Worm (Caenorhabditis elegans) whole organism, midembryonic: Measurements from ENCODE around the gene nop-1.

Experiments
- T22C8.4 ChIP-seq: fragments of 200-800 bp; sonication (Bioruptor generic); IDR thresholded peaks from 2 replicates; pipeline ENCODE4 v1.3.6; 2022; ENCODE audit warnings: missing genetic modification characterization, missing compliant biosample characterization
- cog-1 ChIP-seq: sonication (generic microtip); optimal IDR thresholded peaks from 2 replicates; lab custom pipeline; 2016; ENCODE audit warnings: missing genetic modification characterization, missing compliant biosample characterization
- flt-1 ChIP-seq: fragments of 200-800 bp; sonication (Bioruptor generic); IDR thresholded peaks from 2 replicates; pipeline ENCODE4 v1.3.6; 2022; ENCODE audit warnings: missing genetic modification characterization, missing compliant biosample characterization
- klf-2 ChIP-seq: fragments of 200-800 bp; sonication (Bioruptor generic); conservative IDR thresholded peaks from 2 replicates; pipeline ENCODE4 v1.3.6; 2022; ENCODE audit warnings: missing genetic modification reagents, missing genetic modification characterization, missing compliant biosample characterization
- med-1 ChIP-seq: sonication (generic microtip); optimal IDR thresholded peaks from 2 replicates; lab custom pipeline; 2017; ENCODE audit warnings: missing genetic modification characterization, mild to moderate bottlenecking, missing compliant biosample characterization, antibody characterized with exemption, missing genetic modification reagents; ENCODE audit not compliant: insufficient read depth
- ref-1 ChIP-seq: fragments of 200-800 bp; sonication (Bioruptor generic); conservative IDR thresholded peaks from 2 replicates; pipeline ENCODE4 v1.3.6; 2022; ENCODE audit warnings: missing genetic modification reagents, missing genetic modification characterization, missing compliant biosample characterization
- tab-1 ChIP-seq: fragments of 200-800 bp; sonication (Bioruptor generic); IDR thresholded peaks from 2 replicates; pipeline ENCODE4 v1.3.6; 2022; ENCODE audit warnings: missing genetic modification characterization, missing compliant biosample characterization
- ztf-23 ChIP-seq: fragments of 200-800 bp; sonication (Bioruptor generic); IDR thresholded peaks from 2 replicates; pipeline ENCODE4 v1.3.6; 2022; ENCODE audit warnings: missing genetic modification reagents, missing genetic modification characterization, missing compliant biosample characterization
- ztf-29 ChIP-seq: fragments of 200-800 bp; sonication (Bioruptor generic); IDR thresholded peaks from 2 replicates; pipeline ENCODE4 v1.3.6; 2022; ENCODE audit warnings: missing genetic modification reagents, missing genetic modification characterization, missing compliant biosample characterization

Gene nop-1

DNA sequence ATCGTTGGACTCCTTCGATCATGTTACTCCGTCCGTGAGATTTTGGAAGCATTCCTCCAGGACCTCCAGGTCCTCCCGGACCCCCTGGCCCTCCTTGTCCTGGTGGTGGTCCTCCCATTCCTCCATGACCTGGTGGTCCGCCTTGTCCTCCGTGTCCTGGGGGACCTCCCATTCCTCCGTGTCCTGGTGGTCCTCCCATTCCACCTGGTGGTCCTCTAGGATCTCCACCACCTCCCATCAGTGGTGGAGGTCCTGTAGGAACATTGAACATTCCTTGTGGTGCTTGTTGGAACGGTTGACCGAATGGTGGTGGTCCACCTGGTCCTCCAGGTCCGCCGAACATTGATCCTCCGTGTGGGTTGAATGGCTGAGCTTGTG is 4.6 kb upstream of the nop-1 start:
- TF ChIP-seq T22C8.4 (GFP tag; lab: Robert Waterston, UW) (no peak), med-1 (GFP tag; lab: Kevin White, UChicago) (no peak), tab-1 (0 out of 2 replicates have a peak, but pooled peaks have one; percentile 56)

DNA sequence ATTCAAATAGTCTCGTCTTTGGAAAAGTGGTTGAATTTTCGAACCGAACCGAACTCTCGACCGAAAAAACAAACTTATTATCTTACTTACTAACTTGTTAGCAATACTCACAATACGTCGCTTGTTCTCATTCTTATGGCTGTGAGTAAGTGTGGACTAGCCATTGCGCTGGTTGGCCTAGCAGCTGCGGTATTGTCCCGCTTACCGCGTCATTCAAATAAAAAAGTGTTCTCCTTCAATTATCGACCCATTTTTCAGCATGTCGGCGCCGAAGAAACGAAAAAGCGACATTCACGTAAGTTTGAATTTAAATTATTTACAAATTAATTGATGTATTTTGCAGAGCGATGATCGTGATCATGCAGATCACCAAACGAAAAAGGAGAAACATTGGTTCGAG is 527 bp downstream of the nop-1 start:
- no peak for TF ChIP-seq tab-1
- no peak for TF ChIP-seq ref-1
- TF ChIP-seq med-1 (GFP tag; lab: Kevin White, UChicago), result no peak
- TF ChIP-seq ztf-29 (GFP tag; lab: Robert Waterston, UW), result no peak
- TF ChIP-seq klf-2, result no peak
- no peak for TF ChIP-seq flt-1
- no peak for TF ChIP-seq ztf-23
- TF ChIP-seq cog-1 (tag; lab: Kevin White, UChicago), result no peak
- no peak for TF ChIP-seq T22C8.4 (GFP tag; lab: Robert Waterston, UW)

DNA sequence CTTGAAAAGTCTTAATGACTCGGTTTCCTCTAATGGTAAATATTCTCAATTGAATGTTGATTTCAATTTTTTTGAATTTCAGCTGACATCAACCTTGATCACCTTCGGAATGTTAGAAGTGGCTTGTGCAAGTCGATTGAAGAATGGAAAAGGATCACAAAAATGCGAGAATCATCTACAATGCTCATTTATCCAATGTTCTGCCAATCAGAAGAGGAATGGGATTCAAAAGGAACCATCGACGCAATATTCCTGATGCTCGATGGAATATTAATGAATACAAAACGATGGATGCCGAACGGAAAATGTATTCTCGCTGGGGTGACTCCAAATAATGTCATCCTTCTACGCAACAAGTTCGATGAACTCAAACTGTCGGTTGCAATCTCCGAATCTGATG is 3.0 kb downstream of the nop-1 start:
- TF ChIP-seq med-1 (GFP tag; lab: Kevin White, UChicago) (no peak), tab-1 (no peak), ztf-29 (GFP tag; lab: Robert Waterston, UW) (no peak), cog-1 (tag; lab: Kevin White, UChicago) (no peak), klf-2 (no peak), T22C8.4 (GFP tag; lab: Robert Waterston, UW) (no peak), ztf-23 (no peak), flt-1 (no peak), ref-1 (no peak)

DNA sequence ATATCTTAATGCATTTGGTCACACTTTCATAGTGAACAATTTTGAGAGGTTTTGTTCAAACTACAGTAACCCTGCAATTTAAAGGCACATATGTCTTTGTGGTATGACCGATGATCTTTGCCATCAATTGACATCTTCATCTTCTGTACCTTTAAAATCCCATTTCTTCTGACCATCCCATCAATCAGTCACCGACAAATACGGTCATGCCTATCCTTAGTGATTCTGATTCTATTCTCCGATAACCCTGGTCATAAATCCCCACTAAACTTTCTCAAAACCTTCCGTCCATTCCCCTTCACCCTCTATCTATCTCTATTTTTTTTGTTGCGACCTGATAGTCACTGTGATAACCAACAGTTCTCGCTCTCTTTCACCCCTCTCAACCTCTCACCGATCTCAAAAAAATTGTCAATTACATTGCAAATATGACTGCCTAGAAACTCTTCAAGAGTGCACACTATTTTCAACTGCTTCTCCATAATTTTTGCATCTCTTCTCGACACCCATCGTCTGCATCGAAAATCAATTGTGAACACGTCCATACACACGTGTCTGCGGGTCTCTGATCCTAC is 5.6 kb downstream of the nop-1 start:
- TF ChIP-seq ztf-23 (no peak), med-1 (GFP tag; lab: Kevin White, UChicago) (no peak), ztf-29 (GFP tag; lab: Robert Waterston, UW) (no peak), ref-1 (no peak), cog-1 (tag; lab: Kevin White, UChicago) (no peak), klf-2 (no peak), tab-1 (no peak), flt-1 (no peak), T22C8.4 (GFP tag; lab: Robert Waterston, UW) (no peak)

DNA sequence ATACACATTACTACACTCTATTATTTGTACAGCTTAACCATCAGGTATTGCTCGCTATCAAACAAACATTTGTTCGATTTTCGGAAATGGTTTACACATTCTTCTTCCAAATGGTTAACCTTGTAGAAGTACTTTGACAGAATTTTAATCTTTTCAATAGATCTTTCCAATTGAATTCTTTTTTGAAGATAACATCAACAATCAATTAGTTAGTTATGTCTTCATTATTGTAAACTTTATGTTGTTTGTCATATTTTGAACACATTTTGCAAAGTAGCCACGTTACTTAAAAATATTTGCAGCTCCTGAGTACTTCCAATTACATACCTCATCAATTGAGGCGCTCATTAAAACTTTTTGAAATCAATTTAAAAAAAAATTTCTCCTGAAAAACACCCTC is 6.8 kb downstream of the nop-1 start:
- TF ChIP-seq med-1 (GFP tag; lab: Kevin White, UChicago) (no peak), klf-2 (no peak), ref-1 (no peak), flt-1 (no peak), ztf-23 (no peak), T22C8.4 (GFP tag; lab: Robert Waterston, UW) (no peak), cog-1 (tag; lab: Kevin White, UChicago) (no peak), ztf-29 (GFP tag; lab: Robert Waterston, UW) (no peak), tab-1 (no peak)

DNA sequence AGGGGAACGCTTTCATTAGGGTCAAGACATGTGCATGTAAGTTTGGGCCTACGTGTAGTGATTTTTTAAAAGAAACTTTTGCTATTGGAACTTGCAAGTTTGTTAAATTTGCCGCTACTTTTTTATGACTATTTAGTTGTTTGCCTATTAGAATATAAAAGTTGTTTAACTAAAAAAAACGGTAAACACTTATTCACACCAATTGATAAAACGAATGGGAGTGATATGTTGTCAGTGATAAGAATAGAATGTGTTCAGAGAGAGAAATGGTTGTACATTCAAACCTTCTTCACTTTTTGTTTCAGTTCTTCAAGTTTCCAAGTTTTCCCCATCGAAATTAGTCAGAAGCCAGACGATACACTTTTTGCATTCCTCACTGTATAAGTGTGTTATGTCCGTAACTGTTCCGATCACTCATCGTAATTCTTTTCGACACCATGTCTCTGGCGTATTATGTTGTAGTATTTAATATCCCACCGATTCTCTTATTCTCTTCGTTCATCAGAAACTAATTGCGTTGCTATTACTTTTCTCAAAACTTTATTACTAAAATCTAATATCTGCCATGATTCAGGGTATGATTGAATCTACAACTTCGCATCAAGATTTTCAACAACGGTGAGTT is 7.4 kb downstream of the nop-1 start, which contains the start of gene dct-6:
TSS of gene dct-6 (plus strand) at position 575 of the 625 bp plus-strand sequence.
- no peak for TF ChIP-seq ztf-23
- TF ChIP-seq tab-1, result no peak
- no peak for TF ChIP-seq klf-2
- no peak for TF ChIP-seq cog-1 (tag; lab: Kevin White, UChicago)
- no peak for TF ChIP-seq ztf-29 (GFP tag; lab: Robert Waterston, UW)
- TF ChIP-seq T22C8.4 (GFP tag; lab: Robert Waterston, UW), result no peak

DNA sequence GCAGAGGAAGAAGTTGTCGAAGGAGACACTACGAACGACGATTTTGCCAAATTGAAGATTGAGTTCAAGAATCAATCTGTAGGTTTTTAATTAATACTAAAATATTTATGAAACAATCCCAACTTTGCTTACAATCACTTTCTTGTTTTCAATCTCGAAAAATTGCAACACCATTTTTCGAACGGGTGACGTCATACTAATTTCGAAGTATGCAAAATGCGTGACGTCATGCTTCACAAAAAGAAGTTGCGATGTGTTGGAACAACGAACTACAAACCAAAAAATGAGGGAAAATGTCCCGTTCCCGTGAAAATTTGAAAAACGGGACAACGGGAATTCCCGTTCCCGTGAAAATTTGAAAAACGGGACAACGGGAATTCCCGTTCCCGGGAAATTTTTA is 9.1 kb downstream of the nop-1 start:
- TF ChIP-seq ref-1, result no peak
- TF ChIP-seq flt-1, result no peak
- TF ChIP-seq klf-2, result no peak
- TF ChIP-seq cog-1 (tag; lab: Kevin White, UChicago), result no peak
- TF ChIP-seq tab-1, result no peak
- TF ChIP-seq ztf-23, result no peak
- TF ChIP-seq ztf-29 (GFP tag; lab: Robert Waterston, UW), result no peak
- TF ChIP-seq med-1 (GFP tag; lab: Kevin White, UChicago), result no peak
- TF ChIP-seq T22C8.4 (GFP tag; lab: Robert Waterston, UW), result no peak

DNA sequence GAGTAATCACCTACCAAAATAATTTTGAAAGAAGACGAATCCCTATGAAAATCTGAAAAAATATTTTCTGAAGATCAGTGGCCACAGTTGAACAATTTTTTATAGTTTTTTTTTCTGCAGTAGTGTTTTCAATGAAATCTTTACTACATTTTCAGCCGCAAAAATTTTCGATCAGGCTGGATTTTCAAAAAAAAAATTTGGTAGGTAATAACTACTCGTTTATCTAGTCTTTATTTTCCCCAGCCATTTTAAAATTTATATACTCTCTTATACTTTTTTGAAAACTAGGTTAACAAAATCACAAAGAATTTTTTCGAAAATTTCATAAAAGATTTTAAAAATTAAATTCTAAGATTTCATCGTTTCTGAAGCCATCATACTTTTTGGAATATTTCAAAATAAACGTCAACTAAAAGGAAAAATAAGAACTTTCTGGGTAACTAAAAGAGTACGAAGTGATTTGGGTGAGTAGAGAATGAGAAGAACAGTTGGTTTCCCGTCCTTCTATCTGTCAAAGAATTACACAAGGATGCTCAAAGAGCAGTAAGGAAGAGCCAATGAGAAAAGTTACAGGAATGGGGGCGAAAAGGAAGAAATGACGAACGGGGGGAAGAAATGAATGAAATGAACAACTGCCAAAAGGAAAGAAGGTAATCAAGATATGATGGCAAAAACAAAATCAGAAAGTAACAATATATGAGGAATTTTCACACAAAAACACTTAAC is 16.6 kb downstream of the nop-1 start, which contains the start of gene mlp-1:
TSS of gene mlp-1 (minus strand) at position 51 of the 726 bp plus-strand sequence.
- TF ChIP-seq cog-1 (tag; lab: Kevin White, UChicago) (no peak), ref-1 (no peak), ztf-23 (no peak), ztf-29 (GFP tag; lab: Robert Waterston, UW) (no peak), flt-1 (no peak), T22C8.4 (GFP tag; lab: Robert Waterston, UW) (no peak), klf-2 (no peak), tab-1 (no peak), med-1 (GFP tag; lab: Kevin White, UChicago) (no peak)

DNA sequence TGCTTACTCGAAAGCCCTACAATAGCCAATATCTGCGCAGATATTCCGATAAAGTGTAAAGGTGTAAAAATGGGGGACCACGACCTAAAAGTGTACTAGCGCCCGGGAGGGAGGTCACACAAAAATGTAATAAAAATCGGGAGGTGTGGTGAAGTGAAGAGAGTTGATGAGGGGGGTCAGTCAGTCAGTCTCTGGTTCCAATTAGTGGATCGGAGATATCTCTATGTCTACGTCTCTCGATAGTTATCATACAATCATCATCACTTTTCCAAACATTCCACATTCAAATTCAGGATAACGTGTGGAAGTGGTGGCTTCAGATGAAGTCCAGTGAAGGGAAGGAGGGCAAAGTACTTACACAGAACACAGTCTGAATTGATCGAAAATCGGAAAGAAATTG is 17.5 kb downstream of the nop-1 start:
- no peak for TF ChIP-seq med-1 (GFP tag; lab: Kevin White, UChicago)
- no peak for TF ChIP-seq ref-1
- no peak for TF ChIP-seq tab-1
- no peak for TF ChIP-seq flt-1
- no peak for TF ChIP-seq T22C8.4 (GFP tag; lab: Robert Waterston, UW)
- no peak for TF ChIP-seq cog-1 (tag; lab: Kevin White, UChicago)
- TF ChIP-seq ztf-29 (GFP tag; lab: Robert Waterston, UW), result no peak
- no peak for TF ChIP-seq ztf-23
- no peak for TF ChIP-seq klf-2
